Worm (Caenorhabditis elegans): ENCODE data around the gene srd-30.

The srd-30 gene

ce11 chrV:7626550-7626949, 3.1 kb upstream of the srd-30 start, which contains the start of gene F07C4.6:
F07C4.6 (plus strand) TSS chrV:7626850.
- TF ChIP-seq ceh-43 (GFP tag; optimal IDR thresholded peaks at IDR 0.05) (no peak), mep-1 (tag; optimal IDR thresholded peaks at IDR 0.05) (no peak), unc-62 (GFP tag; optimal IDR thresholded peaks at IDR 0.05) (no peak), lin-13 (tag; optimal IDR thresholded peaks at IDR 0.05) (no peak), unc-120 (tag; optimal IDR thresholded peaks at IDR 0.05; ENCODE audit: poor library complexity, severe bottlenecking) (no peak), ztf-11 (tag; optimal IDR thresholded peaks at IDR 0.05) (no peak), nhr-12 (tag; optimal IDR thresholded peaks at IDR 0.05) (no peak), flh-1 (GFP tag; optimal IDR thresholded peaks at IDR 0.05) (no peak), ceh-83 (GFP tag; optimal IDR thresholded peaks at IDR 0.05) (no peak)

ce11 chrV:7631732-7632131, 2.1 kb downstream of the srd-30 start, which contains the start of gene srd-25:
srd-25 (plus strand) TSS chrV:7632032.
- no peak for TF ChIP-seq elt-3 (tag; optimal IDR thresholded peaks at IDR 0.05)
- no peak for TF ChIP-seq ceh-83 (GFP tag; optimal IDR thresholded peaks at IDR 0.05)
- no peak for TF ChIP-seq zip-8 (tag; optimal IDR thresholded peaks at IDR 0.05)
- TF ChIP-seq flh-1 (GFP tag; optimal IDR thresholded peaks at IDR 0.05), result no peak
- TF ChIP-seq mep-1 (tag; optimal IDR thresholded peaks at IDR 0.05), result no peak

ce11 chrV:7634657-7635056, 5.1 kb downstream of the srd-30 start, which contains the start of gene srd-31:
srd-31 (minus strand) TSS chrV:7634757.
- no peak for TF ChIP-seq unc-62 (GFP tag; optimal IDR thresholded peaks at IDR 0.05)
- TF ChIP-seq flh-1 (GFP tag; optimal IDR thresholded peaks at IDR 0.05), result no peak
- no peak for TF ChIP-seq ceh-83 (GFP tag; optimal IDR thresholded peaks at IDR 0.05)
- no peak for TF ChIP-seq nhr-12 (tag; optimal IDR thresholded peaks at IDR 0.05)
- TF ChIP-seq ztf-11 (tag; optimal IDR thresholded peaks at IDR 0.05), result no peak
- no peak for TF ChIP-seq lsy-2 (tag; optimal IDR thresholded peaks at IDR 0.05)
- no peak for TF ChIP-seq zip-8 (tag; optimal IDR thresholded peaks at IDR 0.05)
- TF ChIP-seq nhr-2 (tag; optimal IDR thresholded peaks at IDR 0.05), result no peak

ce11 chrV:7635469-7635868, 5.9 kb downstream of the srd-30 start, which contains the start of gene srd-29:
srd-29 (plus strand) TSS chrV:7635769.
- TF ChIP-seq zip-8 (tag; optimal IDR thresholded peaks at IDR 0.05) (no peak), lin-13 (tag; optimal IDR thresholded peaks at IDR 0.05) (no peak), unc-39 (tag; optimal IDR thresholded peaks at IDR 0.05) (no peak), ceh-43 (GFP tag; optimal IDR thresholded peaks at IDR 0.05) (no peak), M03D4.4 (tag; optimal IDR thresholded peaks at IDR 0.05) (no peak), pha-4 (tag; optimal IDR thresholded peaks at IDR 0.05) (no peak), unc-62 (GFP tag; optimal IDR thresholded peaks at IDR 0.05) (no peak), sptf-1 (tag; optimal IDR thresholded peaks at IDR 0.05) (no peak), ztf-11 (tag; optimal IDR thresholded peaks at IDR 0.05) (no peak), ceh-83 (GFP tag; optimal IDR thresholded peaks at IDR 0.05) (no peak), drap-1 (GFP tag; optimal IDR thresholded peaks at IDR 0.05) (no peak), ceh-39 (tag; optimal IDR thresholded peaks at IDR 0.05) (no peak), unc-120 (tag; optimal IDR thresholded peaks at IDR 0.05; ENCODE audit: poor library complexity, severe bottlenecking) (no peak), ces-1 (GFP tag; optimal IDR thresholded peaks at IDR 0.05) (no peak), ham-2 (GFP tag; optimal IDR thresholded peaks at IDR 0.05) (no peak), tbx-8 (GFP tag; optimal IDR thresholded peaks at IDR 0.05) (no peak), blmp-1 (tag; optimal IDR thresholded peaks at IDR 0.05) (no peak), bed-3 (GFP tag; optimal IDR thresholded peaks at IDR 0.05) (no peak), sem-2 (GFP tag; optimal IDR thresholded peaks at IDR 0.05) (no peak), mab-5 (tag; optimal IDR thresholded peaks at IDR 0.05) (no peak)

DNA sequence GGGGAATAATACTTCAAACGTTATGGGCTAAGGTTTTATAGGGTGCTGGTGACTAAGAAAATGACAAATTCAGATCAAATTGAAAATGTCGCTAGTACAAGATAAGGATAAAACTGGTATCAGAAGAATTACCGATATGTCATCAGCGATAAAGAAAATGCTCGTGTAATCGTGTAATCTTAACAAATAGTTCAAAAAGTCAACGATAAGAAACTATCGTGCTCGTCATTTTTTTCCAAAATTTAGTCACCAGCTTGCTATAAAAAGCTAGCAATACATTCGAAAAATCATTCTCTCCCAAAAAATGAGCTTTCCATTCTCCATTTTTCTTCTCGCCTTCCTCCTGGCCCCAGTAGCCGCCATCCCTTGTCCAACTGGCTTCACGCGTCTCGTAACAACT, 8.2 kb downstream of the srd-30 start, which contains the start of gene clec-45:
Gene clec-45, plus strand, starts transcription at position 301 of the 400 bp plus-strand sequence.
- TF ChIP-seq cnd-1 (tag; optimal IDR thresholded peaks at IDR 0.05) (no peak), mls-2 (tag; optimal IDR thresholded peaks at IDR 0.05) (no peak), M03D4.4 (tag; optimal IDR thresholded peaks at IDR 0.05) (no peak), elt-3 (tag; optimal IDR thresholded peaks at IDR 0.05) (no peak), nhr-76 (tag; optimal IDR thresholded peaks at IDR 0.05) (no peak), flh-1 (GFP tag; optimal IDR thresholded peaks at IDR 0.05) (no peak), unc-39 (tag; optimal IDR thresholded peaks at IDR 0.05) (no peak), unc-120 (tag; optimal IDR thresholded peaks at IDR 0.05; ENCODE audit: poor library complexity, severe bottlenecking) (no peak), hlh-1 (tag; optimal IDR thresholded peaks at IDR 0.05) (no peak), ham-2 (GFP tag; optimal IDR thresholded peaks at IDR 0.05) (no peak), unc-62 (GFP tag; optimal IDR thresholded peaks at IDR 0.05) (no peak), lin-32 (GFP tag; optimal IDR thresholded peaks at IDR 0.05) (no peak), ceh-43 (GFP tag; optimal IDR thresholded peaks at IDR 0.05) (no peak), snpc-4 (tag; optimal IDR thresholded peaks at IDR 0.05) (no peak), bed-3 (GFP tag; optimal IDR thresholded peaks at IDR 0.05) (no peak), mab-5 (tag; optimal IDR thresholded peaks at IDR 0.05) (no peak), nhr-28 (tag; optimal IDR thresholded peaks at IDR 0.05) (no peak), nhr-2 (tag; optimal IDR thresholded peaks at IDR 0.05) (no peak), blmp-1 (tag; optimal IDR thresholded peaks at IDR 0.05) (no peak), drap-1 (GFP tag; optimal IDR thresholded peaks at IDR 0.05) (no peak)

All from whole organism, mixed stage, embryonic.